Fruit fly (Drosophila melanogaster): ENCODE data around the gene CG6813.

The CG6813 gene

DNA sequence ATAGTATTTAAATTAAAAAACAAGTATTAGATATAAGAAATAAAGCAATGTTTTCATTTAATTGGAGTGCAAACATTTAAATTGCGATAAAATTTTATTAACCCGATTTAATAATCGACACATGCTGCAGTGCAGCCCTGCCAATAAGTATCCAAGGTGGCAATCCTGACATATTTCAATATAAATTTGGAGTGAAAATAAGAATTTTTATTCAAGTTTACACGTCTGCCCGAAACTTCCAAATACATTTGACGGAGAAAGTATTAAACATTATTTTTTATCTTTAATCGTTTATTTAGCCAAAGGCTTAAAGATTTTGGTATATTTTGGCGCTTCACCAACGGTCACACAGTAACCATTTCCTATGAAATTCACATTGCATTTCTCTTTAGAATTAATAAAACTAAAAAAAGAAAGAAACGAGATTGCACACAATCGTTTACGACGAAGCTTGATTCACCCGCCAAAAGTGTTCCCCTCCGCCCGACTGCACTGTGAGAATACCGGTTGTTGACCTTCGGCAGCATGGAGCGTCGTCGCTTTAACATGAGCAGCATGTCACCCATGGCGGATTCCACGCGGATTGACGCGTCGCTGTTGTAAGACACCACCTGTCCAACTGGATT lies 2.1 kb upstream of the CG6813 start, which contains the start of gene CG14712 (continued):
- no peak for TF ChIP-seq CG18262 (tag; optimal IDR thresholded peaks at IDR 0.05)
- TF ChIP-seq kni (GFP tag; optimal IDR thresholded peaks at IDR 0.05), result no peak
- TF ChIP-seq Usf (GFP tag; optimal IDR thresholded peaks at IDR 0.05), result no peak
- no peak for TF ChIP-seq btn (GFP tag; optimal IDR thresholded peaks at IDR 0.05)
- TF ChIP-seq CG12744 (GFP tag; optimal IDR thresholded peaks at IDR 0.05), result no peak
- TF ChIP-seq NC2α (GFP tag; optimal IDR thresholded peaks at IDR 0.05), result no peak
- no peak for TF ChIP-seq Doc2 (GFP tag; IDR thresholded peaks at IDR 0.05)
- no peak for TF ChIP-seq NK7.1 (GFP tag; optimal IDR thresholded peaks at IDR 0.05)
- no peak for TF ChIP-seq CG8924 (tag; optimal IDR thresholded peaks at IDR 0.05)
- no peak for TF ChIP-seq jumu (GFP tag; optimal IDR thresholded peaks at IDR 0.05)
- TF ChIP-seq gcm (GFP tag; optimal IDR thresholded peaks at IDR 0.05), result no peak
- no peak for TF ChIP-seq HHEX (GFP tag; optimal IDR thresholded peaks at IDR 0.05)
- peak; percentile 97 for TF ChIP-seq Dp (GFP tag; optimal IDR thresholded peaks at IDR 0.05)
- no peak for TF ChIP-seq salm (tag; optimal IDR thresholded peaks at IDR 0.05)
- TF ChIP-seq CG12391 (tag; optimal IDR thresholded peaks at IDR 0.05), result peak; percentile 68
- no peak for TF ChIP-seq CG2199 (GFP tag; IDR thresholded peaks at IDR 0.05)
- TF ChIP-seq CG8359 (GFP tag; optimal IDR thresholded peaks at IDR 0.05; ENCODE audit: borderline replicate concordance), result no peak
- TF ChIP-seq bab2 (GFP tag; optimal IDR thresholded peaks at IDR 0.05), result no peak
- TF ChIP-seq luna (GFP tag; optimal IDR thresholded peaks at IDR 0.05), result no peak
- TF ChIP-seq CG15479 (GFP tag; optimal IDR thresholded peaks at IDR 0.05), result no peak
- TF ChIP-seq CG10366 (GFP tag; IDR thresholded peaks at IDR 0.05), result no peak
- TF ChIP-seq insv (GFP tag; optimal IDR thresholded peaks at IDR 0.05), result peak in 1 of 2 experiments; percentile 22
- no peak for TF ChIP-seq CG2678 (tag; optimal IDR thresholded peaks at IDR 0.05)
- no peak for TF ChIP-seq dpn (GFP tag; optimal IDR thresholded peaks at IDR 0.05)
- peak; percentile 79 for TF ChIP-seq Med (GFP tag)
- TF ChIP-seq CG6683 (GFP tag; optimal IDR thresholded peaks at IDR 0.05), result no peak
- no peak for TF ChIP-seq D19B (GFP tag; optimal IDR thresholded peaks at IDR 0.05)
- peak; percentile 56; the same call in 1 of the 2 replicates for TF ChIP-seq amos (GFP tag; IDR thresholded peaks at IDR 0.05; ENCODE audit: partially characterized antibody)
- no peak for TF ChIP-seq nau (GFP tag; optimal IDR thresholded peaks at IDR 0.05)
- TF ChIP-seq C15 (GFP tag; IDR thresholded peaks at IDR 0.05), result no peak
- no peak for TF ChIP-seq CG17328 (GFP tag; IDR thresholded peaks at IDR 0.05)
- TF ChIP-seq tna (GFP tag; IDR thresholded peaks at IDR 0.05; ENCODE audit: partially characterized antibody), result no peak
- no peak for TF ChIP-seq CG3163 (GFP tag; optimal IDR thresholded peaks at IDR 0.05)
- no peak for TF ChIP-seq dmrt11E (tag; optimal IDR thresholded peaks at IDR 0.05)
- TF ChIP-seq ssp (GFP tag; IDR thresholded peaks at IDR 0.05), result no peak
- TF ChIP-seq CG12236 (GFP tag; optimal IDR thresholded peaks at IDR 0.05), result no peak
- no peak for TF ChIP-seq CG11247 (GFP tag; IDR thresholded peaks at IDR 0.05)
- 0 out of 2 replicates have a peak, but pooled peaks have one; percentile 15 for TF ChIP-seq Adf1 (GFP tag; IDR thresholded peaks at IDR 0.05)
- peak; percentile 59 for TF ChIP-seq CG4617 (GFP tag; optimal IDR thresholded peaks at IDR 0.05; ENCODE audit: borderline replicate concordance)
- TF ChIP-seq Optix (GFP tag; IDR thresholded peaks at IDR 0.05), result no peak
- TF ChIP-seq Lim3 (GFP tag; IDR thresholded peaks at IDR 0.05), result no peak
- TF ChIP-seq zfh1 (GFP tag; IDR thresholded peaks at IDR 0.05), result no peak
- no peak for TF ChIP-seq CG3726 (GFP tag; IDR thresholded peaks at IDR 0.05)
- no peak for TF ChIP-seq stc (GFP tag; IDR thresholded peaks at IDR 0.05)
- TF ChIP-seq dmrt99B (tag; optimal IDR thresholded peaks at IDR 0.05), result no peak
- no peak for TF ChIP-seq sd (tag; optimal IDR thresholded peaks at IDR 0.05)
- no peak for TF ChIP-seq CG17361 (GFP tag; IDR thresholded peaks at IDR 0.05)
- no peak for TF ChIP-seq CG14667 (GFP tag; IDR thresholded peaks at IDR 0.05)
- no peak for TF ChIP-seq CG11456 (GFP tag; IDR thresholded peaks at IDR 0.05)
- no peak for TF ChIP-seq zf30C (GFP tag; optimal IDR thresholded peaks at IDR 0.05)
- no peak for TF ChIP-seq Poxn (GFP tag; IDR thresholded peaks at IDR 0.05)

All from whole organism, embryonic.